Worm (Caenorhabditis elegans) whole organism, L2 larva: ENCODE measurements around the gene pie-1.
A peak's percentile ranks its signal among the peaks of the same experiment; 100 is the strongest.

ENCODE experiments used
- C34F6.9 ChIP-seq: fragments of 150-350 bp; optimal IDR thresholded peaks from 2 replicates; lab custom pipeline; 2014; ENCODE audit warnings: missing biosample characterization, missing genetic modification characterization
- F13H6.1 ChIP-seq: sonication (generic microtip); optimal IDR thresholded peaks from 2 replicates; lab custom pipeline; 2016; ENCODE audit warnings: missing genetic modification characterization, missing compliant biosample characterization
- R02D3.7 ChIP-seq: fragments of 150-350 bp; optimal IDR thresholded peaks from 2 replicates; lab custom pipeline; 2014; ENCODE audit warnings: missing biosample characterization, missing genetic modification characterization
- Y55F3AM.14 ChIP-seq: fragments of 200-800 bp; sonication (Bioruptor generic); optimal IDR thresholded peaks from 2 replicates; lab custom pipeline; 2018; ENCODE audit warnings: mild to moderate bottlenecking, missing genetic modification characterization, missing compliant biosample characterization
- ZK546.5 ChIP-seq: sonication (generic microtip); optimal IDR thresholded peaks from 2 replicates; lab custom pipeline; 2017; ENCODE audit warnings: missing biosample characterization, missing genetic modification characterization
- ama-1 ChIP-seq: fragments of 150-350 bp; optimal IDR thresholded peaks from 2 replicates; lab custom pipeline; 2018; ENCODE audit warnings: inconsistent platforms
- blmp-1 ChIP-seq: sonication (generic microtip); optimal IDR thresholded peaks from 2 replicates; lab custom pipeline; 2017; ENCODE audit warnings: missing genetic modification characterization, mild to moderate bottlenecking, missing compliant biosample characterization, antibody characterized with exemption, moderate library complexity; ENCODE audit not compliant: insufficient read depth
- ceh-16 ChIP-seq: fragments of 150-350 bp; optimal IDR thresholded peaks from 2 replicates; lab custom pipeline; 2014; ENCODE audit warnings: missing biosample characterization, missing genetic modification characterization
- ceh-82 ChIP-seq: fragments of 150-350 bp; optimal IDR thresholded peaks from 2 replicates; lab custom pipeline; 2014; ENCODE audit warnings: missing biosample characterization, missing genetic modification characterization
- crh-2 ChIP-seq: sonication (generic microtip); optimal IDR thresholded peaks from 2 replicates; lab custom pipeline; 2017; ENCODE audit warnings: missing biosample characterization, missing genetic modification characterization
- dmd-4 ChIP-seq: sonication (generic microtip); optimal IDR thresholded peaks from 2 replicates; lab custom pipeline; 2017; ENCODE audit warnings: missing biosample characterization, missing genetic modification characterization
- elt-1 ChIP-seq: fragments of 150-350 bp; optimal IDR thresholded peaks from 2 replicates; lab custom pipeline; 2014; ENCODE audit warnings: missing biosample characterization, missing genetic modification characterization
- elt-3 ChIP-seq: sonication (generic microtip); optimal IDR thresholded peaks from 2 replicates; lab custom pipeline; 2017; ENCODE audit warnings: missing biosample characterization, missing genetic modification characterization
- fos-1 ChIP-seq: fragments of 150-350 bp; optimal IDR thresholded peaks from 2 replicates; lab custom pipeline; 2014; ENCODE audit warnings: missing biosample characterization, missing genetic modification characterization
- gmeb-1 ChIP-seq: fragments of 150-350 bp; optimal IDR thresholded peaks from 2 replicates; lab custom pipeline; 2014; ENCODE audit warnings: missing biosample characterization, missing genetic modification characterization
- lin-11 ChIP-seq: fragments of 150-350 bp; sonication (generic microtip); optimal IDR thresholded peaks from 2 replicates; lab custom pipeline; 2014; ENCODE audit warnings: missing biosample characterization, missing genetic modification characterization, inconsistent platforms, mixed read lengths
- lin-13 ChIP-seq: fragments of 150-350 bp; optimal IDR thresholded peaks from 2 replicates; lab custom pipeline; 2014; ENCODE audit warnings: missing biosample characterization, missing genetic modification reagents, missing genetic modification characterization
- lin-39 ChIP-seq: fragments of 150-350 bp; optimal IDR thresholded peaks from 2 replicates; lab custom pipeline; 2014; ENCODE audit warnings: missing biosample characterization, missing genetic modification reagents, missing genetic modification characterization
- lsy-2 ChIP-seq, 2 experiments: fragments of 150-350 bp in 1 of 2; sonication (generic microtip) in 1 of 2; optimal IDR thresholded peaks; 2 replicates each; lab custom pipeline; 2014 to 2017; ENCODE audit warnings: missing biosample characterization in 2 of 2, missing genetic modification characterization in 2 of 2
- mab-5 ChIP-seq: fragments of 150-350 bp; optimal IDR thresholded peaks from 2 replicates; lab custom pipeline; 2014; ENCODE audit warnings: missing biosample characterization, missing genetic modification characterization
- mdl-1 ChIP-seq, 2 experiments: fragments of 150-350 bp in 1 of 2; sonication (generic microtip) in 1 of 2; optimal IDR thresholded peaks; 2 replicates each; lab custom pipeline; 2017; ENCODE audit warnings: missing biosample characterization in 2 of 2, missing genetic modification characterization in 2 of 2
- nhr-11 ChIP-seq: fragments of 150-350 bp; optimal IDR thresholded peaks from 2 replicates; lab custom pipeline; 2014; ENCODE audit warnings: missing biosample characterization, missing genetic modification characterization
- nhr-12 ChIP-seq: fragments of 150-350 bp; optimal IDR thresholded peaks from 2 replicates; lab custom pipeline; 2014; ENCODE audit warnings: missing biosample characterization, missing genetic modification characterization
- nhr-129 ChIP-seq: fragments of 150-350 bp; optimal IDR thresholded peaks from 2 replicates; lab custom pipeline; 2014; ENCODE audit warnings: missing biosample characterization, missing genetic modification characterization
- nhr-21 ChIP-seq: fragments of 150-350 bp; optimal IDR thresholded peaks from 2 replicates; lab custom pipeline; 2014; ENCODE audit warnings: missing biosample characterization, missing genetic modification characterization
- nhr-23 ChIP-seq: fragments of 150-350 bp; optimal IDR thresholded peaks from 2 replicates; lab custom pipeline; 2014; ENCODE audit warnings: missing biosample characterization, missing genetic modification reagents, missing genetic modification characterization
- nhr-237 ChIP-seq: fragments of 150-350 bp; optimal IDR thresholded peaks from 2 replicates; lab custom pipeline; 2014; ENCODE audit warnings: missing biosample characterization, missing genetic modification characterization
- nhr-25 ChIP-seq: fragments of 150-350 bp; sonication (generic microtip); optimal IDR thresholded peaks from 3 replicates; lab custom pipeline; 2014; ENCODE audit warnings: missing biosample characterization, missing genetic modification characterization
- nhr-6 ChIP-seq: fragments of 150-350 bp; optimal IDR thresholded peaks from 2 replicates; lab custom pipeline; 2014; ENCODE audit warnings: missing biosample characterization, missing genetic modification characterization
- sem-4 ChIP-seq: fragments of 150-350 bp; optimal IDR thresholded peaks from 2 replicates; lab custom pipeline; 2014; ENCODE audit warnings: missing biosample characterization, missing genetic modification reagents, missing genetic modification characterization
- sma-9 ChIP-seq, 2 experiments: fragments of 150-350 bp in 1 of 2; sonication (generic microtip) in 1 of 2; optimal IDR thresholded peaks; 2 replicates each; lab custom pipeline; 2014 to 2016; ENCODE audit warnings: missing genetic modification characterization in 2 of 2, mild to moderate bottlenecking in 1 of 2, missing biosample characterization in 1 of 2, missing compliant biosample characterization in 1 of 2, missing genetic modification reagents in 1 of 2, moderate library complexity in 1 of 2
- snpc-4 ChIP-seq: fragments of 150-350 bp; optimal IDR thresholded peaks from 2 replicates; lab custom pipeline; 2014; ENCODE audit warnings: missing biosample characterization, missing genetic modification characterization
- unc-39 ChIP-seq: fragments of 150-350 bp; optimal IDR thresholded peaks from 2 replicates; lab custom pipeline; 2014; ENCODE audit warnings: missing biosample characterization, missing genetic modification characterization
- unc-55 ChIP-seq: fragments of 150-350 bp; sonication (generic microtip); optimal IDR thresholded peaks from 3 replicates; lab custom pipeline; 2014; ENCODE audit warnings: missing biosample characterization, missing genetic modification reagents, missing genetic modification characterization
- unc-62 ChIP-seq: fragments of 150-350 bp; optimal IDR thresholded peaks from 2 replicates; lab custom pipeline; 2014; ENCODE audit warnings: missing biosample characterization, missing genetic modification reagents, missing genetic modification characterization
- ztf-4 ChIP-seq: fragments of 150-350 bp; optimal IDR thresholded peaks from 2 replicates; lab custom pipeline; 2014; ENCODE audit warnings: missing biosample characterization, missing genetic modification characterization

Gene pie-1

DNA sequence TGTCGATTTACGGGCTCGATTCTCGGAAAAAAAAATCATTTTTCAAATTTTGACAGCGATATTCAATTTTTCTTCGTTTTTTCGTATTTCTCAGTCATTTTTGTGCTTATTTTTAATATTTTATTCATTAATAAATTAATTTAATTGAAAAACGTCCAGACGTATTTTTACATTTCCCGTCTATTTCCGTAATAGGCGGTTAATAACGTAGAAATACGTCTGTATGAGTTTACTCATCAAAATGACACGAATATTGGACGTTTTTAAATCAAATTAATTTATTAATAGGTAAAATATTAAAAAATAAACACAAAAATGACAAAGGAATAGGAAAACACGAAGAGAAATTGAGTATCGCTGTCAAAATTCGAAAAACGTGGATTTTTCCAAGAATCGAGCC is 2.0 kb upstream of the pie-1 start:
- peak; percentile 94 for TF ChIP-seq nhr-25 (tag; lab: Kevin White, UChicago)
- TF ChIP-seq ceh-82 (tag; lab: Kevin White, UChicago) = no peak

DNA sequence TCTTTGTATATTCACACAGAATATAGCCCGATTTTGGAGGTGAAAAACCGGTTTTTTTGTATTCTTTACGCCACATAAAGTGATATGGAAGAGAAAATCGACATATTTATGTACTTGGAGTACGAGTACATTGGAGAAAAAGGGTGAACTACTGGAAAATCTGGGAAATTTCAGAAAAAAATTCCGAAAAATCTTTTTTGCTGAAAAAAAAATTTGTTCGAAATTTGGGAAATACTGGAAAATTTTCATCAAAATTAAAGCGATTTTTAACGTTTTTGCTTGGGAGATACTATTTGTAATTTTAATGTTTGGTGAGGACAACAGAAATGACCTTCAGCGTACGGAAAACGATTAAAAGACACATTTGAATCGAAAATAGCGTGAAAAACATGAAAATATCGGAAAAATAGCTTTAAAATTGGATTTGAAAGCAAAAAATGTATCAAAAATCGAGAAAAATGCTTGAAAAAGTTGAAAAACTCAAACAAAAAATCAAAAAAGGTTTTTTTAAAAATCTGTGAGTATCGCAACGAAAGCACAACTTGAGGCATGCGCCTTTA is 767 bp upstream of the pie-1 start:
- TF ChIP-seq mdl-1 (tag; optimal IDR thresholded peaks at IDR 0.05; lab: Kevin White, UChicago) (no peak), nhr-25 (tag; lab: Kevin White, UChicago) (peak; percentile 52), nhr-6 (no peak), mab-5 (tag; lab: Kevin White, UChicago) (peak; percentile 17), ama-1 (lab: Kevin White, UChicago) (no peak), elt-1 (tag; lab: Kevin White, UChicago) (no peak), nhr-12 (tag; lab: Kevin White, UChicago) (peak; percentile 81), unc-62 (GFP tag; lab: Kevin White, UChicago) (no peak), nhr-129 (tag; lab: Kevin White, UChicago) (no peak)

DNA sequence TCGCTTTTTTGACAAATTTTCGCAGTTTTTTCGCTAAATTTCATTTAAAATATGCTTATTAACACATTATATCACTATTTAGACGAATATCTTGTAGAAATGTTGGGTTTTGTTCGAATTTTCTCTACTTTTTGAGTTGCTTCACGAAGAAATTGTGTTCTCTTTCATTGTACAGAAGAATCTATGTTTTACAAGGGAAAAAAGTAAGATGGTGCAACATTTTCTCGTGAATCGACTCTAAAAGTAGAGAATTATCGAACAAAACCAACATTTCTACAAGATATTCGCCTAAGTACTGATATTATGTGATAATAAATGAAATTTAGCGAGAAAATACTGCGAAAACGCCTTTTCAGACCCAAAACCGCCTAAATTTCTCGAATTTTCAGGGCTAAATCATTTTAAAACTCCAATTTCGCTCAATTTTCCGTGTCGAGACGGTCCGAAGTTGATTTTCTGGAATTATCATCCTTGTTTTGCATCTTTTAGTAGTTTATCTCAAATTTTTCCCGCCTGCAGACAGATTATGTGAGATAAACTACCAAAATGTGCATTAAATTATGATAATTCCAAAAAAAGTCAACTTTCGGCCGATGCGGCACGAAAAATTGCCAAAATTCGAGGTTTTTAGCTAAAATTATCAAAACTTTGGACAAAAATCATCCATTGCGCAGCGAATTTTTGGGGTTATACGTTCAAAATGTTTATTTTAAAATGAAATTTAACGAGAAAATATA is 1.0 kb downstream of the pie-1 start:
- TF ChIP-seq unc-55 (GFP tag; lab: Kevin White, UChicago) (no peak), blmp-1 (tag; lab: Kevin White, UChicago) (peak; percentile 20), nhr-25 (tag; lab: Kevin White, UChicago) (peak; percentile 89), dmd-4 (tag; lab: Kevin White, UChicago) (no peak), mab-5 (tag; lab: Kevin White, UChicago) (no peak), fos-1 (tag; lab: Kevin White, UChicago) (no peak), nhr-6 (no peak), nhr-237 (tag; lab: Kevin White, UChicago) (no peak)

DNA sequence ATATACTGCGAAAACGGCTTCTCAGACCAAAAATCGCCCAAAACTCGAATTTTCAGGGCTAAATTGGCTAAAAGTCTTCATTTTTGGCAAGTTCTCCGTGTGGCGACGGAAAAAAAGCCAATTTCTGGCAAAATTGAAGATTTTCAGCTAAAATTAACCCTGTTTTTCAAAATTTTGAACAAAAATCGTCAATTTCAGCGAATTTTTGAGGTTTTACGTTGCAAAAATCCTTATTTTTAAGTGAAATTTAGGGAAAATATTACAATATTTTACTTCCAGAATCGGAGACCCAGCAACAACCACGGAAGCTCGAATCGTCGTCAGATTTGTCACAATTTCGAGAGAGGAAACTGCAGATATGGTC is 1.6 kb downstream of the pie-1 start:
- TF ChIP-seq gmeb-1 (tag; lab: Kevin White, UChicago) (no peak), unc-39 (tag; lab: Kevin White, UChicago) (no peak), lsy-2 (tag; optimal IDR thresholded peaks at IDR 0.05; lab: Kevin White, UChicago) (no peak), lin-13 (GFP tag; lab: Kevin White, UChicago) (no peak), Y55F3AM.14 (no peak), R02D3.7 (tag; lab: Kevin White, UChicago) (no peak), nhr-25 (tag; lab: Kevin White, UChicago) (no peak), lin-11 (tag; lab: Kevin White, UChicago) (no peak), unc-62 (GFP tag; lab: Kevin White, UChicago) (no peak), ztf-4 (tag; lab: Kevin White, UChicago) (no peak), crh-2 (no peak), F13H6.1 (tag; lab: Kevin White, UChicago) (no peak), elt-3 (tag; lab: Kevin White, UChicago) (no peak), nhr-11 (tag; lab: Kevin White, UChicago) (no peak), ZK546.5 (tag; lab: Kevin White, UChicago) (no peak), lin-39 (tag; lab: Kevin White, UChicago) (no peak), nhr-12 (tag; lab: Kevin White, UChicago) (no peak)

DNA sequence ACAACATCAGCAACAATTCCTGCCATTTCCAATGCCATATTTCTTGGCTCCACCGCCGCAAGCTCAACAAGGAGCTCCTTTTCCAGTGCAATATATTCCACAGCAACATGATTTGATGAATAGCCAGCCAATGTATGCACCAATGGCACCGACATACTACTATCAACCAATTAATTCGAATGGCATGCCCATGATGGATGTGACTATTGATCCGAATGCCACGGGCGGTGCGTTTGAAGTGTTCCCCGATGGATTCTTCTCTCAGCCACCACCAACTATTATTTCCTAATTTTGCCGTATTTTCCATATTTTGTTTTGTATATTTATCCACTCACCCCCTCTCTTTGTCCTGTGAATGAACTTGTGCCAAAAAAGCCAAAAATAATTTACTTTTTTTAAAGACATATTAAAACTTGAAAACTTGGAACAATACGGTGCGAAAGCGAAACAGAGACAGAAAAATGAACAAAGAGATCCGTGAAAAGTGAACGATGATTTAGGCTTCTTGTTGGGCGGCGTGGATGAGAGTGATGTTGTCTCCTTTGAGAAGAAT is 2.2 kb downstream of the pie-1 start:
- TF ChIP-seq gmeb-1 (tag; lab: Kevin White, UChicago) (no peak), nhr-12 (tag; lab: Kevin White, UChicago) (no peak), nhr-237 (tag; lab: Kevin White, UChicago) (no peak), sma-9 (GFP tag; optimal IDR thresholded peaks at IDR 0.05; lab: Kevin White, UChicago) (no peak), sma-9 (tag; optimal IDR thresholded peaks at IDR 0.05; lab: Kevin White, UChicago) (no peak), sem-4 (no peak), nhr-11 (tag; lab: Kevin White, UChicago) (no peak), lin-39 (tag; lab: Kevin White, UChicago) (no peak), blmp-1 (tag; lab: Kevin White, UChicago) (no peak), mab-5 (tag; lab: Kevin White, UChicago) (no peak), ceh-16 (tag; lab: Kevin White, UChicago) (no peak), nhr-25 (tag; lab: Kevin White, UChicago) (no peak), unc-55 (GFP tag; lab: Kevin White, UChicago) (no peak), ZK546.5 (tag; lab: Kevin White, UChicago) (no peak), nhr-23 (no peak), elt-3 (tag; lab: Kevin White, UChicago) (no peak), C34F6.9 (no peak), nhr-21 (tag; lab: Kevin White, UChicago) (no peak), lin-11 (tag; lab: Kevin White, UChicago) (no peak), snpc-4 (tag; lab: Kevin White, UChicago) (no peak), nhr-129 (tag; lab: Kevin White, UChicago) (no peak)
